Worm (Caenorhabditis elegans): ENCODE measurements around the gene sec-61.G.
"Not testable (repeated sequence)": the region's sequence is repeated elsewhere in the genome, so short reads cannot be mapped to it uniquely, and the experiment has no call there.

The sec-61.G gene

ce11 chrV:10870050-10870449 is 26.9 kb downstream of the sec-61.G start (continued):
- no peak for TF ChIP-seq Y48G9A.11 (GFP tag; IDR thresholded peaks at IDR 0.05)
- TF ChIP-seq dve-1 (tag; optimal IDR thresholded peaks at IDR 0.05; ENCODE audit: insufficient read depth) = peak; percentile 36
- TF ChIP-seq fkh-10 (GFP tag; optimal IDR thresholded peaks at IDR 0.05) = no peak
- peak; percentile 2 for TF ChIP-seq mxl-3 (GFP tag; optimal IDR thresholded peaks at IDR 0.05)
- TF ChIP-seq madf-9 (GFP tag; conservative IDR thresholded peaks at IDR 0.05) = no peak
- no peak for TF ChIP-seq ztf-7 (tag; optimal IDR thresholded peaks at IDR 0.05)
- no peak for TF ChIP-seq daf-8 (GFP tag; IDR thresholded peaks at IDR 0.05)
- TF ChIP-seq php-3 (GFP tag; IDR thresholded peaks at IDR 0.05) = no peak
- no peak for TF ChIP-seq ceh-28 (tag; optimal IDR thresholded peaks at IDR 0.05)
- TF ChIP-seq mdl-1 (tag; optimal IDR thresholded peaks at IDR 0.05) = no peak
- TF ChIP-seq hlh-11 (tag; optimal IDR thresholded peaks at IDR 0.05) = peak; percentile 72
- peak; percentile 74 for TF ChIP-seq hlh-30 (tag; optimal IDR thresholded peaks at IDR 0.05; ENCODE audit: insufficient read depth)
- TF ChIP-seq egl-27 (tag; optimal IDR thresholded peaks at IDR 0.05) = no peak

ce11 chrV:10867586-10867985 is 29.4 kb downstream of the sec-61.G start:
- TF ChIP-seq dmd-6 (GFP tag; IDR thresholded peaks at IDR 0.05) = peak; percentile 42; the same call in 1 of the 2 replicates
- TF ChIP-seq fos-1 (tag; optimal IDR thresholded peaks at IDR 0.05) = no peak
- TF ChIP-seq gei-8 (GFP tag; optimal IDR thresholded peaks at IDR 0.05) = no peak
- TF ChIP-seq mxl-3 (GFP tag; optimal IDR thresholded peaks at IDR 0.05) = no peak
- 0 out of 2 replicates have a peak, but pooled peaks have one; percentile 20 for TF ChIP-seq hmg-1.1 (GFP tag; IDR thresholded peaks at IDR 0.05)
- TF ChIP-seq pha-4 (GFP tag; IDR thresholded peaks at IDR 0.05) = 0 out of 2 replicates have a peak, but pooled peaks have one; percentile 30
- no peak for TF ChIP-seq pha-4 (tag; optimal IDR thresholded peaks at IDR 0.05)
- peak in 1 of 2 experiments; percentile 35 for TF ChIP-seq lsy-2 (tag; optimal IDR thresholded peaks at IDR 0.05)
- peak; percentile 58 for TF ChIP-seq fkh-10 (GFP tag; optimal IDR thresholded peaks at IDR 0.05)
- TF ChIP-seq nhr-28 (tag; optimal IDR thresholded peaks at IDR 0.05) = peak; percentile 38
- TF ChIP-seq hlh-30 (tag; optimal IDR thresholded peaks at IDR 0.05; ENCODE audit: insufficient read depth) = peak; percentile 77
- TF ChIP-seq nhr-6 (tag; optimal IDR thresholded peaks at IDR 0.05) = no peak
- no peak for TF ChIP-seq nhr-76 (tag; optimal IDR thresholded peaks at IDR 0.05)
- peak in 1 of 2 experiments; percentile 96 for TF ChIP-seq unc-62 (GFP tag; optimal IDR thresholded peaks at IDR 0.05 in 1 of 2)
- no peak for TF ChIP-seq unc-62 (tag; optimal IDR thresholded peaks at IDR 0.05)
- peak; percentile 38 for TF ChIP-seq dve-1 (tag; optimal IDR thresholded peaks at IDR 0.05; ENCODE audit: insufficient read depth)
- TF ChIP-seq hlh-11 (tag; optimal IDR thresholded peaks at IDR 0.05) = peak; percentile 25
- peak in 1 of 2 experiments; percentile 64 for TF ChIP-seq mdl-1 (tag; optimal IDR thresholded peaks at IDR 0.05)
- TF ChIP-seq ctbp-1 (GFP tag; IDR thresholded peaks at IDR 0.05) = no peak; the same call in 1 of the 2 replicates

ce11 chrV:10866340-10866739 is 30.6 kb downstream of the sec-61.G start:
- TF ChIP-seq dmd-8 (GFP tag; IDR thresholded peaks at IDR 0.05) (peak; percentile 77), set-16 (GFP tag; IDR thresholded peaks at IDR 0.05) (peak; percentile 49), F44E2.7 (GFP tag; IDR thresholded peaks at IDR 0.05) (0 out of 2 replicates have a peak, but pooled peaks have one; percentile 56), unc-62 (GFP tag; optimal IDR thresholded peaks at IDR 0.05 in 1 of 2) (peak in 1 of 2 experiments; percentile 23), egl-43 (GFP tag; IDR thresholded peaks at IDR 0.05) (peak; percentile 79), mdt-29 (GFP tag; IDR thresholded peaks at IDR 0.05) (peak; percentile 33; the same call in 1 of the 2 replicates), ceh-20 (GFP tag; IDR thresholded peaks at IDR 0.05) (0 out of 2 replicates have a peak, but pooled peaks have one; percentile 35), nhr-41 (GFP tag; IDR thresholded peaks at IDR 0.05) (0 out of 2 replicates have a peak, but pooled peaks have one; percentile 27), saeg-2 (GFP tag; IDR thresholded peaks at IDR 0.05) (peak; percentile 48; the same call in 1 of the 2 replicates), Y48G9A.11 (GFP tag; IDR thresholded peaks at IDR 0.05) (0 out of 2 replicates have a peak, but pooled peaks have one; percentile 53), D1046.2 (GFP tag; IDR thresholded peaks at IDR 0.05) (peak; percentile 45; the same call in 1 of the 2 replicates), pha-4 (GFP tag; IDR thresholded peaks at IDR 0.05) (0 out of 2 replicates have a peak, but pooled peaks have one; percentile 8), dmd-9 (GFP tag; IDR thresholded peaks at IDR 0.05) (0 out of 2 replicates have a peak, but pooled peaks have one; percentile 41), dmd-6 (GFP tag; IDR thresholded peaks at IDR 0.05) (0 out of 2 replicates have a peak, but pooled peaks have one; percentile 5), hmg-1.1 (GFP tag; IDR thresholded peaks at IDR 0.05) (peak; percentile 18; the same call in 1 of the 2 replicates), lim-7 (GFP tag; IDR thresholded peaks at IDR 0.05) (peak; percentile 16; the same call in 1 of the 2 replicates)
- TF ChIP-seq unc-62, pha-4 (tag; optimal IDR thresholded peaks at IDR 0.05): not testable (repeated sequence)
